Fruit fly (Drosophila melanogaster): ENCODE measurements around the gene CG13365.

- TF ChIP-seq CG8478 (optimal IDR thresholded peaks at IDR 0.05) (no peak), CTCF (optimal IDR thresholded peaks at IDR 0.05) (no peak)
Observed at dm6 chrX:598322-599057, 22.5 kb downstream of the CG13365 start.

All from S2 (cell line).